Fruit fly (Drosophila melanogaster): ENCODE results near the gene Cbp80.

The Cbp80 gene

DNA sequence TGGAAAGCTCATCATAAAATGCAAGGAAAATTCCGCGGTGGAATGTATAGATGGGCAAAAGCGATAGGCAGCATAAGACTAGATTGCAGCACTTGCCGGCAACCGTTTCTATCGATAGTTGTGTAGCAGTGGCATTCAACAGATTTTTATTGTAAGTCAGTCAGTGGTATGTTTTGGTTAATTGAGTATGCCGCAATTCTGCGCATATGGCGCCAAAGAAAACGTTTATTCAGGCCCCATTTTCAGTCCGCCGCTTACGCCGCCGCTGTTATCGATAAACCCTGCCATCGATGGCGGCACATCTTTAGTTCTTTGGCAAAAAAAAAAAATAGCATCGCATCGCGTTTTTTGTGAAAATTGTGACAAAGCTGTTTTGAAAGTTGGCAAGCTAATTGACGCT is at the start of gene Cbp80, which contains the start of gene Torsin (continued):
- TF ChIP-seq crp (GFP tag; optimal IDR thresholded peaks at IDR 0.05), result no peak
- 0 out of 3 replicates have a peak, but pooled peaks have one; percentile 31 for TF ChIP-seq CG34422 (GFP tag; IDR thresholded peaks at IDR 0.05)
- TF ChIP-seq dpn (GFP tag; optimal IDR thresholded peaks at IDR 0.05), result peak in 1 of 2 experiments; percentile 5
- no peak for TF ChIP-seq CG1792 (GFP tag; optimal IDR thresholded peaks at IDR 0.05)
- no peak for TF ChIP-seq psq (GFP tag; optimal IDR thresholded peaks at IDR 0.05)
- no peak for TF ChIP-seq CG8765 (GFP tag; IDR thresholded peaks at IDR 0.05)
- TF ChIP-seq zf30C (GFP tag; optimal IDR thresholded peaks at IDR 0.05), result no peak
- no peak for TF ChIP-seq ara (GFP tag; IDR thresholded peaks at IDR 0.05)
- TF ChIP-seq CG8924 (tag; optimal IDR thresholded peaks at IDR 0.05), result no peak
- no peak for TF ChIP-seq CG2199 (GFP tag; IDR thresholded peaks at IDR 0.05)
- TF ChIP-seq tup (GFP tag; optimal IDR thresholded peaks at IDR 0.05), result no peak
- no peak for TF ChIP-seq run (tag; optimal IDR thresholded peaks at IDR 0.05)
- no peak for TF ChIP-seq cad (GFP tag; optimal IDR thresholded peaks at IDR 0.05)
- peak; percentile 9 for TF ChIP-seq CG15514 (GFP tag; optimal IDR thresholded peaks at IDR 0.05)
- no peak for TF ChIP-seq sc (optimal IDR thresholded peaks at IDR 0.05)
- no peak for TF ChIP-seq sc (GFP tag; optimal IDR thresholded peaks at IDR 0.05)
- TF ChIP-seq Doc2 (GFP tag; IDR thresholded peaks at IDR 0.05), result no peak
- no peak for TF ChIP-seq CG12942 (GFP tag; optimal IDR thresholded peaks at IDR 0.05)
- TF ChIP-seq CG6683 (GFP tag; optimal IDR thresholded peaks at IDR 0.05), result no peak
- no peak for TF ChIP-seq B-H1 (GFP tag; IDR thresholded peaks at IDR 0.05)
- no peak for TF ChIP-seq lola (GFP tag; optimal IDR thresholded peaks at IDR 0.05)
- peak; percentile 80 for TF ChIP-seq sqz (GFP tag; optimal IDR thresholded peaks at IDR 0.05)
- peak; percentile 68 for TF ChIP-seq nerfin-1 (tag; optimal IDR thresholded peaks at IDR 0.05)
- TF ChIP-seq CG15073 (GFP tag; optimal IDR thresholded peaks at IDR 0.05), result no peak
- no peak for TF ChIP-seq Drgx (GFP tag; IDR thresholded peaks at IDR 0.05)
- TF ChIP-seq shn (GFP tag; optimal IDR thresholded peaks at IDR 0.05), result no peak
- TF ChIP-seq tin (GFP tag; optimal IDR thresholded peaks at IDR 0.05), result no peak
- TF ChIP-seq Sry-δ (GFP tag; optimal IDR thresholded peaks at IDR 0.05), result peak; percentile 92
- TF ChIP-seq eyg (GFP tag; optimal IDR thresholded peaks at IDR 0.05), result no peak
- no peak for TF ChIP-seq CG33557 (GFP tag; optimal IDR thresholded peaks at IDR 0.05)
- TF ChIP-seq ato (GFP tag; IDR thresholded peaks at IDR 0.05; ENCODE audit: partially characterized antibody), result peak; percentile 71
- no peak for TF ChIP-seq Hr51 (GFP tag; optimal IDR thresholded peaks at IDR 0.05)
- no peak for TF ChIP-seq CG1024 (GFP tag; IDR thresholded peaks at IDR 0.05)
- no peak for TF ChIP-seq CG31224 (GFP tag; IDR thresholded peaks at IDR 0.05)
- TF ChIP-seq cg (GFP tag; optimal IDR thresholded peaks at IDR 0.05), result no peak
- TF ChIP-seq seq (GFP tag; IDR thresholded peaks at IDR 0.05), result no peak
- no peak for TF ChIP-seq Meics (GFP tag; optimal IDR thresholded peaks at IDR 0.05)
- TF ChIP-seq CG7745 (tag; optimal IDR thresholded peaks at IDR 0.05), result no peak
- no peak for TF ChIP-seq CG10321 (GFP tag; IDR thresholded peaks at IDR 0.05)
- TF ChIP-seq phol (tag; optimal IDR thresholded peaks at IDR 0.05), result peak; percentile 34
- no peak for TF ChIP-seq Awh (GFP tag; IDR thresholded peaks at IDR 0.05)
- no peak for TF ChIP-seq CG9817 (tag; optimal IDR thresholded peaks at IDR 0.05)
- no peak for TF ChIP-seq Taf1 (GFP tag; IDR thresholded peaks at IDR 0.05)
- no peak for TF ChIP-seq disco-r (GFP tag; optimal IDR thresholded peaks at IDR 0.05)
- TF ChIP-seq Fer1 (GFP tag; optimal IDR thresholded peaks at IDR 0.05), result no peak
- no peak for TF ChIP-seq Xbp1 (GFP tag; optimal IDR thresholded peaks at IDR 0.05)
- no peak for TF ChIP-seq Mes4 (GFP tag; optimal IDR thresholded peaks at IDR 0.05)
- no peak for TF ChIP-seq CG10654 (GFP tag; optimal IDR thresholded peaks at IDR 0.05)
- TF ChIP-seq MBD-R2 (GFP tag; IDR thresholded peaks at IDR 0.05), result peak; percentile 83
- no peak for TF ChIP-seq eve (GFP tag; optimal IDR thresholded peaks at IDR 0.05)
- TF ChIP-seq yki (optimal IDR thresholded peaks at IDR 0.05), result no peak
- TF ChIP-seq pita (GFP tag; optimal IDR thresholded peaks at IDR 0.05), result no peak
- no peak for TF ChIP-seq CG18619 (GFP tag; optimal IDR thresholded peaks at IDR 0.05)
